Worm (Caenorhabditis elegans) whole organism, L1 larva: ENCODE data around the gene C17F4.12.

ENCODE experiments used
- aha-1 ChIP-seq: fragments of 150-350 bp; optimal IDR thresholded peaks from 2 replicates; lab custom pipeline; 2014; ENCODE audit warnings: missing biosample characterization, missing genetic modification characterization
- ceh-82 ChIP-seq, 3 experiments: fragments of 150-350 bp in 1 of 3; sonication (generic microtip) in 2 of 3; optimal IDR thresholded peaks; 2 replicates each; lab custom pipeline; 2014 to 2017; ENCODE audit warnings: missing biosample characterization in 3 of 3, missing genetic modification characterization in 3 of 3
- efl-1 ChIP-seq, 4 experiments: fragments of 150-350 bp; optimal IDR thresholded peaks in 3 of 4; peaks in 1 of 4; 1 replicate in 1 of 4; 2 replicates in 3 of 4; lab custom pipeline; 2014; ENCODE audit warnings: missing biosample characterization in 2 of 4, missing genetic modification characterization in 2 of 4, missing genetic modification reagents in 2 of 4
- lin-39 ChIP-seq: fragments of 150-350 bp; optimal IDR thresholded peaks from 2 replicates; lab custom pipeline; 2014; ENCODE audit warnings: missing biosample characterization, missing genetic modification reagents, missing genetic modification characterization
- mep-1 ChIP-seq: fragments of 150-350 bp; optimal IDR thresholded peaks from 2 replicates; lab custom pipeline; 2014; ENCODE audit warnings: missing biosample characterization, missing genetic modification characterization
- nhr-12 ChIP-seq: sonication (generic microtip); optimal IDR thresholded peaks from 2 replicates; lab custom pipeline; 2017; ENCODE audit warnings: missing biosample characterization, missing genetic modification characterization
- pqm-1 ChIP-seq: sonication (generic microtip); optimal IDR thresholded peaks from 3 replicates; lab custom pipeline; 2017; ENCODE audit warnings: missing biosample characterization, missing genetic modification characterization
- unc-86 ChIP-seq: sonication (generic microtip); optimal IDR thresholded peaks from 2 replicates; lab custom pipeline; 2016; ENCODE audit warnings: missing genetic modification characterization, missing compliant biosample characterization
- ztf-11 ChIP-seq, 2 experiments: sonication (generic microtip); optimal IDR thresholded peaks; 2 replicates each; lab custom pipeline; 2016 to 2017; ENCODE audit warnings: missing genetic modification characterization in 2 of 2, missing biosample characterization in 1 of 2, missing compliant biosample characterization in 1 of 2
- ztf-4 ChIP-seq: fragments of 150-350 bp; optimal IDR thresholded peaks from 2 replicates; lab custom pipeline; 2014; ENCODE audit warnings: missing biosample characterization, missing genetic modification characterization

- TF ChIP-seq nhr-12 (tag; lab: Kevin White, UChicago) (no peak), mep-1 (no peak), lin-39 (tag; lab: Kevin White, UChicago) (no peak), pqm-1 (tag; lab: Kevin White, UChicago) (no peak), ceh-82 (tag; optimal IDR thresholded peaks at IDR 0.05; lab: Kevin White, UChicago) (no peak), aha-1 (no peak), efl-1 (optimal IDR thresholded peaks at IDR 0.05; lab: Kevin White, UChicago) (no peak), efl-1 (GFP tag; optimal IDR thresholded peaks at IDR 0.05 in 1 of 2; lab: Kevin White, UChicago) (no peak), ztf-11 (tag; optimal IDR thresholded peaks at IDR 0.05; lab: Kevin White, UChicago) (no peak), ztf-4 (no peak), unc-86 (tag; lab: Kevin White, UChicago) (no peak)
These were observed 9.2 kb downstream of the C17F4.12 start, which contains the start of gene C17F4.8 for ce11 chrII:3234725-3235124.
